Worm (Caenorhabditis elegans): Measurements from ENCODE around the gene irg-5.

DNA sequence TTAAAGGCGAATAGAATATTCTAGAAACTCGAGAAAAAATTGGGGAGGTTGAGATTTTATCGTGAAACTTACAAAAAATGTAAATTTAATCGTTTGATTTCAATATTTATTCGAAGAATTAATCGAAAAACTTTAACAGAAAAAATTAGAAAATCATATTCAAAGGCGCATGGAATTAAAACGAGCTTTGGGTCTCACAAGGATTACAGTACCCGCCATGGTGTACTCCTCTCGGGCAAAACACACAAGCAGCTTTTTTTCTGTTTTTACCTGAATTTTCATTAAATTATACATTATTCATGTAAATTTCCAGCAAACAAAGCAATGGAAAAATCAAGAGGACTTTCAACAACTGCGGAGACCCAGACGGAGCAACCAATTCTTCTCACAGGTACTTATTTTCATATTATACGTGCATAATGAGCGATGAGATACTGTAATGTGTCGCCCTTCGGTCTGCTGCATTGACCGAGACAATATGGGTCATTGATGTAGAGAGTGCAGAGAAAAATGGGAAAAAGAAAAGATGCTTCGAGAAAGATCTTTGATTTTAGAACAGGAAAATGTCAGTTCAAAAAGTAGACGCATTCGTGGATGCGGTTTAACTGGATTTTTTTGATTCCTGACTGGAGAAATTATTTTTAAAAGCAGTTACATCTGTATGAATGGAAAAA lies 49.1 kb upstream of the irg-5 start, which contains the start of the genes F53C11.4 and F53C11.5:
- no peak for TF ChIP-seq him-1 (tag; optimal IDR thresholded peaks at IDR 0.05)
- TF ChIP-seq dao-5 (tag; optimal IDR thresholded peaks at IDR 0.05): no peak
